Fruit fly (Drosophila melanogaster) whole organism, adult: Measurements from ENCODE around the gene CG5653.

Experiments used
- Clk ChIP-seq: fragments of 200-800 bp; sonication (Bioruptor generic); optimal IDR thresholded peaks from 2 replicates; lab custom pipeline; 2017; ENCODE audit warnings: missing biosample characterization, missing genetic modification characterization
- Mnt ChIP-seq: fragments of 200-800 bp; sonication (Bioruptor generic); optimal IDR thresholded peaks from 2 replicates; lab custom pipeline; 2016; ENCODE audit warnings: missing biosample characterization, mild to moderate bottlenecking, missing genetic modification characterization
- cic ChIP-seq: fragments of 200-800 bp; sonication (Bioruptor generic); optimal IDR thresholded peaks from 2 replicates; lab custom pipeline; 2017; ENCODE audit warnings: missing biosample characterization, mild to moderate bottlenecking, missing genetic modification characterization, moderate library complexity
- kay ChIP-seq: fragments of 200-800 bp; sonication (Bioruptor generic); peaks from one replicate; lab custom pipeline; 2016; ENCODE audit warnings: missing biosample characterization, missing genetic modification characterization, borderline replicate concordance
- pad ChIP-seq: fragments of 200-800 bp; sonication (Bioruptor generic); optimal IDR thresholded peaks from 3 replicates; lab custom pipeline; 2017; ENCODE audit warnings: missing biosample characterization, missing genetic modification characterization, mild to moderate bottlenecking, moderate library complexity, missing genetic modification reagents
- tj ChIP-seq: fragments of 200-800 bp; sonication (Bioruptor generic); optimal IDR thresholded peaks from 3 replicates; lab custom pipeline; 2017; ENCODE audit warnings: missing biosample characterization, mild to moderate bottlenecking, missing genetic modification characterization, moderate library complexity

- TF ChIP-seq kay (GFP tag; lab: Kevin White, UChicago) (no peak), Clk (no peak), pad (no peak), cic (GFP tag; lab: Kevin White, UChicago) (no peak), Mnt (GFP tag; lab: Kevin White, UChicago) (no peak), tj (GFP tag; lab: Kevin White, UChicago) (no peak)
Observed at dm6 chr3L:8952549-8953198, 13.5 kb downstream of the CG5653 start.
